Worm (Caenorhabditis elegans) whole organism, L4 larva: Measurements from ENCODE around the gene his-18.

Experiments used
- D1046.2 ChIP-seq: fragments of 200-800 bp; sonication (Bioruptor generic); IDR thresholded peaks from 2 replicates; pipeline ENCODE4 v1.3.6; 2022; ENCODE audit warnings: missing genetic modification characterization, missing compliant biosample characterization
- Y105C5A.15 ChIP-seq: fragments of 200-800 bp; sonication (Bioruptor generic); IDR thresholded peaks from 2 replicates; pipeline ENCODE4 v1.3.6; 2022; ENCODE audit warnings: missing genetic modification characterization, missing compliant biosample characterization
- ama-1 ChIP-seq: fragments of 150-350 bp; optimal IDR thresholded peaks from 2 replicates; lab custom pipeline; 2014; ENCODE audit warnings: inconsistent platforms, mixed read lengths
- ceh-28 ChIP-seq: fragments of 150-350 bp; optimal IDR thresholded peaks from 2 replicates; lab custom pipeline; 2014; ENCODE audit warnings: missing biosample characterization, missing genetic modification reagents, missing genetic modification characterization
- daf-16 ChIP-seq, 3 experiments: sonication (generic microtip); optimal IDR thresholded peaks; 2 replicates each; lab custom pipeline; 2016 to 2017; ENCODE audit warnings: missing genetic modification characterization in 3 of 3, missing genetic modification reagents in 3 of 3, mild to moderate bottlenecking in 2 of 3, missing compliant biosample characterization in 2 of 3, missing biosample characterization in 1 of 3, moderate library complexity in 1 of 3
- dmd-6 ChIP-seq: fragments of 200-800 bp; sonication (Bioruptor generic); IDR thresholded peaks from 2 replicates; pipeline ENCODE4 v1.3.6; 2022; ENCODE audit warnings: missing genetic modification reagents, missing genetic modification characterization, missing compliant biosample characterization
- dpl-1 ChIP-seq: fragments of 150-350 bp; optimal IDR thresholded peaks from 2 replicates; lab custom pipeline; 2014; ENCODE audit warnings: missing biosample characterization, missing genetic modification reagents, missing genetic modification characterization
- dve-1 ChIP-seq: sonication (generic microtip); optimal IDR thresholded peaks from 2 replicates; lab custom pipeline; 2017; ENCODE audit warnings: antibody characterized with exemption, mild to moderate bottlenecking, missing genetic modification characterization, missing compliant biosample characterization; ENCODE audit not compliant: insufficient read depth
- egl-43 ChIP-seq: fragments of 200-800 bp; sonication (Bioruptor generic); IDR thresholded peaks from 2 replicates; pipeline ENCODE4 v1.3.6; 2022; ENCODE audit warnings: missing genetic modification reagents, missing genetic modification characterization, missing compliant biosample characterization
- hif-1 ChIP-seq, 2 experiments: sonication (generic microtip); optimal IDR thresholded peaks; 2 replicates each; lab custom pipeline; 2016 to 2017; ENCODE audit warnings: missing compliant biosample characterization in 2 of 2, missing genetic modification characterization in 2 of 2, missing genetic modification reagents in 2 of 2, missing genotype in 2 of 2, mild to moderate bottlenecking in 1 of 2
- hlh-11 ChIP-seq: fragments of 200-800 bp; sonication (Bioruptor generic); optimal IDR thresholded peaks from 2 replicates; lab custom pipeline; 2018; ENCODE audit warnings: mild to moderate bottlenecking, missing genetic modification characterization, missing compliant biosample characterization
- hlh-30 ChIP-seq: sonication (generic microtip); optimal IDR thresholded peaks from 2 replicates; lab custom pipeline; 2017; ENCODE audit warnings: antibody characterized with exemption, mild to moderate bottlenecking, missing genetic modification characterization, missing compliant biosample characterization; ENCODE audit not compliant: insufficient read depth
- hmg-1.1 ChIP-seq: fragments of 200-800 bp; sonication (Bioruptor generic); IDR thresholded peaks from 2 replicates; pipeline ENCODE4 v1.3.6; 2022; ENCODE audit warnings: missing genetic modification reagents, missing genetic modification characterization, missing compliant biosample characterization
- lim-7 ChIP-seq: fragments of 200-800 bp; sonication (Bioruptor generic); IDR thresholded peaks from 2 replicates; pipeline ENCODE4 v1.3.6; 2022; ENCODE audit warnings: missing genetic modification characterization, missing compliant biosample characterization
- lin-38 ChIP-seq: fragments of 200-800 bp; sonication (Bioruptor generic); IDR thresholded peaks from 2 replicates; pipeline ENCODE4 v1.3.6; 2022; ENCODE audit warnings: missing genetic modification reagents, missing genetic modification characterization, missing compliant biosample characterization
- lir-3 ChIP-seq: sonication (generic microtip); optimal IDR thresholded peaks from 2 replicates; lab custom pipeline; 2016; ENCODE audit warnings: mild to moderate bottlenecking, missing genetic modification characterization, missing compliant biosample characterization
- mxl-2 ChIP-seq: fragments of 200-800 bp; sonication (Bioruptor generic); conservative IDR thresholded peaks from 2 replicates; pipeline ENCODE4 v1.3.6; 2022; ENCODE audit warnings: missing genetic modification reagents, missing genetic modification characterization, missing compliant biosample characterization
- mxl-3 ChIP-seq: fragments of 200-800 bp; sonication (Bioruptor generic); optimal IDR thresholded peaks from 2 replicates; lab custom pipeline; 2018; ENCODE audit warnings: mild to moderate bottlenecking, missing genetic modification characterization, missing compliant biosample characterization
- nhr-102 ChIP-seq: sonication (generic microtip); optimal IDR thresholded peaks from 2 replicates; lab custom pipeline; 2016; ENCODE audit warnings: mild to moderate bottlenecking, missing genetic modification characterization, moderate library complexity, missing compliant biosample characterization
- nhr-111 ChIP-seq: fragments of 200-800 bp; sonication (Bioruptor generic); optimal IDR thresholded peaks from 2 replicates; lab custom pipeline; 2018; ENCODE audit warnings: mild to moderate bottlenecking, missing genetic modification characterization, missing compliant biosample characterization
- nhr-28 ChIP-seq: fragments of 150-350 bp; optimal IDR thresholded peaks from 2 replicates; lab custom pipeline; 2014; ENCODE audit warnings: missing biosample characterization, missing genetic modification characterization
- nhr-48 ChIP-seq: sonication (generic microtip); optimal IDR thresholded peaks from 2 replicates; lab custom pipeline; 2016; ENCODE audit warnings: mild to moderate bottlenecking, missing genetic modification characterization, missing compliant biosample characterization
- nhr-76 ChIP-seq: fragments of 150-350 bp; optimal IDR thresholded peaks from 2 replicates; lab custom pipeline; 2014; ENCODE audit warnings: missing biosample characterization, missing genetic modification characterization
- nhr-77 ChIP-seq: fragments of 150-350 bp; optimal IDR thresholded peaks from 2 replicates; lab custom pipeline; 2014; ENCODE audit warnings: missing biosample characterization, missing genetic modification characterization
- php-3 ChIP-seq: fragments of 200-800 bp; sonication (Bioruptor generic); IDR thresholded peaks from 2 replicates; pipeline ENCODE4 v1.3.6; 2022; ENCODE audit warnings: missing genetic modification reagents, missing genetic modification characterization, missing compliant biosample characterization
- saeg-2 ChIP-seq: fragments of 200-800 bp; sonication (Bioruptor generic); IDR thresholded peaks from 2 replicates; pipeline ENCODE4 v1.3.6; 2022; ENCODE audit warnings: missing genetic modification reagents, missing genetic modification characterization, missing compliant biosample characterization
- sdz-12 ChIP-seq: fragments of 200-800 bp; sonication (Bioruptor generic); optimal IDR thresholded peaks from 2 replicates; lab custom pipeline; 2018; ENCODE audit warnings: mild to moderate bottlenecking, missing genetic modification characterization, missing compliant biosample characterization
- set-16 ChIP-seq: fragments of 200-800 bp; sonication (Bioruptor generic); IDR thresholded peaks from 2 replicates; pipeline ENCODE4 v1.3.6; 2022; ENCODE audit warnings: missing genetic modification reagents, missing genetic modification characterization, missing compliant biosample characterization
- snpc-1.2 ChIP-seq: fragments of 200-800 bp; sonication (Bioruptor generic); IDR thresholded peaks from 2 replicates; pipeline ENCODE4 v1.3.6; 2022; ENCODE audit warnings: missing genetic modification reagents, missing genetic modification characterization, missing compliant biosample characterization
- tag-97 ChIP-seq: fragments of 200-800 bp; sonication (Bioruptor generic); IDR thresholded peaks from 2 replicates; pipeline ENCODE4 v1.3.6; 2022; ENCODE audit warnings: missing genetic modification characterization, missing compliant biosample characterization
- tra-1 ChIP-seq: fragments of 200-800 bp; sonication (Bioruptor generic); IDR thresholded peaks from 2 replicates; pipeline ENCODE4 v1.3.6; 2022; ENCODE audit warnings: missing genetic modification reagents, missing genetic modification characterization, missing compliant biosample characterization
- unc-62 ChIP-seq, 3 experiments: fragments of 150-350 bp in 1 of 3; sonication (generic microtip); optimal IDR thresholded peaks in 2 of 3; peaks in 1 of 3; 1 replicate in 1 of 3; 2 replicates in 2 of 3; lab custom pipeline; 2014 to 2017; ENCODE audit warnings: missing biosample characterization in 3 of 3, missing genetic modification characterization in 3 of 3, missing genetic modification reagents in 3 of 3, missing genotype in 1 of 3
- zfp-2 ChIP-seq: sonication (generic microtip); optimal IDR thresholded peaks from 2 replicates; lab custom pipeline; 2016; ENCODE audit warnings: mild to moderate bottlenecking, missing genetic modification characterization, missing compliant biosample characterization

The his-18 gene

ce11 chrV:8906896-8907295 lies 8.9 kb downstream of the his-18 start, which contains the start of gene frpr-11:
frpr-11 (plus strand) TSS chrV:8907196.
- TF ChIP-seq nhr-48 = no peak
- no peak for TF ChIP-seq ama-1 (lab: Kevin White, UChicago)
- TF ChIP-seq zfp-2 (tag; lab: Kevin White, UChicago) = no peak
- TF ChIP-seq snpc-1.2 (GFP tag; lab: Robert Waterston, UW) = no peak
- no peak for TF ChIP-seq hlh-11 (tag; lab: Kevin White, UChicago)
- TF ChIP-seq hlh-30 (tag; lab: Kevin White, UChicago) = no peak
- no peak for TF ChIP-seq lim-7 (GFP tag; lab: Robert Waterston, UW)

ce11 chrV:8913940-8914339 lies 15.9 kb downstream of the his-18 start, which contains the start of gene mod-1:
mod-1 (minus strand) TSS chrV:8914040.
- no peak for TF ChIP-seq daf-16 (GFP tag; optimal IDR thresholded peaks at IDR 0.05; lab: Kevin White, UChicago)
- no peak for TF ChIP-seq daf-16 (tag; optimal IDR thresholded peaks at IDR 0.05; lab: Kevin White, UChicago)
- TF ChIP-seq lin-38 (GFP tag; lab: Robert Waterston, UW) = no peak
- TF ChIP-seq set-16 (GFP tag; lab: Robert Waterston, UW) = no peak
- no peak for TF ChIP-seq nhr-76 (tag; lab: Kevin White, UChicago)
- TF ChIP-seq nhr-111 (GFP tag; lab: Kevin White, UChicago) = no peak
- TF ChIP-seq dpl-1 (GFP tag; lab: Kevin White, UChicago) = no peak
- TF ChIP-seq hmg-1.1 (GFP tag; lab: Robert Waterston, UW) = no peak
- no peak for TF ChIP-seq hlh-30 (tag; lab: Kevin White, UChicago)
- no peak for TF ChIP-seq egl-43 (GFP tag; lab: Robert Waterston, UW)
- TF ChIP-seq mxl-3 (GFP tag; lab: Kevin White, UChicago) = no peak

- peak; percentile 78 for TF ChIP-seq php-3
- no peak for TF ChIP-seq tag-97 (GFP tag; lab: Robert Waterston, UW)
- TF ChIP-seq sdz-12 (GFP tag; lab: Kevin White, UChicago) = no peak
- TF ChIP-seq unc-62 (GFP tag; optimal IDR thresholded peaks at IDR 0.05 in 1 of 2; lab: Kevin White, UChicago) = peak in 1 of 2 experiments; percentile 89
- TF ChIP-seq unc-62 (tag; optimal IDR thresholded peaks at IDR 0.05; lab: Kevin White, UChicago) = no peak
- TF ChIP-seq tra-1 = no peak
- peak in 1 of 2 experiments; percentile 16 for TF ChIP-seq hif-1 (tag; optimal IDR thresholded peaks at IDR 0.05; lab: Kevin White, UChicago)
- peak; percentile 35 for TF ChIP-seq nhr-28 (tag; lab: Kevin White, UChicago)
- peak; percentile 72 for TF ChIP-seq dve-1 (tag; lab: Kevin White, UChicago)
- no peak for TF ChIP-seq D1046.2
- TF ChIP-seq nhr-48 = peak; percentile 13
- peak; percentile 72 for TF ChIP-seq hlh-11 (tag; lab: Kevin White, UChicago)
- TF ChIP-seq nhr-77 = no peak
- TF ChIP-seq dmd-6 (GFP tag; lab: Robert Waterston, UW) = peak; percentile 16; the same call in 1 of the 2 replicates
- peak; percentile 50 for TF ChIP-seq nhr-102
- TF ChIP-seq saeg-2 (GFP tag; lab: Robert Waterston, UW) = no peak
- no peak for TF ChIP-seq Y105C5A.15 (GFP tag; lab: Robert Waterston, UW)
- TF ChIP-seq daf-16 (GFP tag; optimal IDR thresholded peaks at IDR 0.05; lab: Kevin White, UChicago) = peak in 1 of 2 experiments; percentile 93
- TF ChIP-seq daf-16 (tag; optimal IDR thresholded peaks at IDR 0.05; lab: Kevin White, UChicago) = peak; percentile 99
Observed at ce11 chrV:8922781-8923180, 24.8 kb downstream of the his-18 start, which contains the start of gene ttr-47. ttr-47 (plus strand) TSS chrV:8923088.

- TF ChIP-seq lir-3 (tag; lab: Kevin White, UChicago) (no peak), lim-7 (GFP tag; lab: Robert Waterston, UW) (no peak), ceh-28 (tag; lab: Kevin White, UChicago) (no peak), saeg-2 (GFP tag; lab: Robert Waterston, UW) (no peak), mxl-2 (no peak), unc-62 (GFP tag; optimal IDR thresholded peaks at IDR 0.05 in 1 of 2; lab: Kevin White, UChicago) (peak in 1 of 2 experiments; percentile 92), unc-62 (tag; optimal IDR thresholded peaks at IDR 0.05; lab: Kevin White, UChicago) (no peak)
Observed at ce11 chrV:8927715-8928114, 29.7 kb downstream of the his-18 start.
